Fruit fly (Drosophila melanogaster) whole organism, embryonic: ENCODE measurements around the gene Pdh.

Experiments
- Blimp-1 ChIP-seq: fragments of 200-800 bp; sonication (Bioruptor generic); optimal IDR thresholded peaks from 3 replicates; lab custom pipeline; 2018; ENCODE audit warnings: missing biosample characterization, missing genetic modification characterization, mild to moderate bottlenecking, moderate library complexity, missing genetic modification reagents
- CG10979 ChIP-seq: fragments of 200-800 bp; sonication (Bioruptor generic); optimal IDR thresholded peaks from 2 replicates; lab custom pipeline; 2018; ENCODE audit warnings: missing biosample characterization, mild to moderate bottlenecking, missing genetic modification characterization, moderate library complexity
- CG12659 ChIP-seq: fragments of 200-800 bp; sonication (Bioruptor generic); optimal IDR thresholded peaks from 3 replicates; lab custom pipeline; 2017; ENCODE audit warnings: mild to moderate bottlenecking, missing biosample characterization, missing genetic modification reagents, missing genetic modification characterization
- CG12769 ChIP-seq: fragments of 200-800 bp; sonication (Bioruptor generic); optimal IDR thresholded peaks from 2 replicates; lab custom pipeline; 2019; ENCODE audit warnings: missing biosample characterization, mild to moderate bottlenecking, missing genetic modification characterization, moderate library complexity
- CG14441 ChIP-seq: fragments of 200-800 bp; sonication (Bioruptor generic); IDR thresholded peaks from 2 replicates; pipeline ENCODE4 v1.3.6; 2022; ENCODE audit warnings: missing biosample characterization, missing genetic modification characterization
- CG14710 ChIP-seq: fragments of 200-800 bp; sonication (Bioruptor generic); optimal IDR thresholded peaks from 3 replicates; lab custom pipeline; 2019; ENCODE audit warnings: missing biosample characterization, mild to moderate bottlenecking, missing genetic modification characterization, moderate library complexity
- CG15269 ChIP-seq: fragments of 200-800 bp; sonication (Bioruptor generic); optimal IDR thresholded peaks from 2 replicates; lab custom pipeline; 2018; ENCODE audit warnings: missing biosample characterization, mild to moderate bottlenecking, missing genetic modification characterization, moderate library complexity
- CG17361 ChIP-seq: fragments of 200-800 bp; sonication (Bioruptor generic); IDR thresholded peaks from 3 replicates; pipeline ENCODE4 v1.3.6; 2022; ENCODE audit warnings: missing biosample characterization, missing genetic modification characterization
- CG17385 ChIP-seq: fragments of 200-800 bp; sonication (Bioruptor generic); optimal IDR thresholded peaks from 3 replicates; lab custom pipeline; 2018; ENCODE audit warnings: missing biosample characterization, mild to moderate bottlenecking, missing genetic modification characterization
- CG17612 ChIP-seq: fragments of 200-800 bp; sonication (Bioruptor generic); IDR thresholded peaks from 2 replicates; pipeline ENCODE4 v1.3.6; 2022; ENCODE audit warnings: missing biosample characterization, missing genetic modification characterization
- CG18262 ChIP-seq: fragments of 200-800 bp; optimal IDR thresholded peaks from 3 replicates; lab custom pipeline; 2019; ENCODE audit warnings: missing biosample characterization, mild to moderate bottlenecking, missing genetic modification characterization, moderate library complexity
- CG2712 ChIP-seq: fragments of 200-800 bp; optimal IDR thresholded peaks from 3 replicates; lab custom pipeline; 2019; ENCODE audit warnings: missing biosample characterization, mild to moderate bottlenecking, missing genetic modification characterization, moderate library complexity
- CG31441 ChIP-seq: fragments of 200-800 bp; sonication (Bioruptor generic); IDR thresholded peaks from 2 replicates; pipeline ENCODE4 v1.3.6; 2022; ENCODE audit warnings: missing biosample characterization, missing genetic modification characterization
- CG32772 ChIP-seq: fragments of 200-800 bp; sonication (Bioruptor generic); IDR thresholded peaks from 2 replicates; pipeline ENCODE4 v1.3.6; 2022; ENCODE audit warnings: missing biosample characterization, missing genetic modification characterization
- CG4404 ChIP-seq: fragments of 200-800 bp; sonication (Bioruptor generic); IDR thresholded peaks from 2 replicates; pipeline ENCODE4 v1.3.6; 2022; ENCODE audit warnings: missing biosample characterization, missing genetic modification characterization
- CG6689 ChIP-seq: fragments of 200-800 bp; sonication (Bioruptor generic); IDR thresholded peaks from 2 replicates; pipeline ENCODE4 v1.3.6; 2022; ENCODE audit warnings: missing biosample characterization, missing genetic modification characterization
- CG7839 ChIP-seq: fragments of 200-800 bp; sonication (Bioruptor generic); optimal IDR thresholded peaks from 3 replicates; lab custom pipeline; 2018; ENCODE audit warnings: missing biosample characterization, mild to moderate bottlenecking, missing genetic modification characterization, moderate library complexity
- CG9727 ChIP-seq: fragments of 200-800 bp; sonication (Bioruptor generic); optimal IDR thresholded peaks from 3 replicates; lab custom pipeline; 2017; ENCODE audit warnings: missing biosample characterization, mild to moderate bottlenecking, missing genetic modification characterization
- CoRest ChIP-seq: fragments of 200-800 bp; sonication (Bioruptor generic); optimal IDR thresholded peaks from 3 replicates; lab custom pipeline; 2018; ENCODE audit warnings: missing biosample characterization, mild to moderate bottlenecking, missing genetic modification characterization, moderate library complexity
- D19B ChIP-seq: fragments of 200-800 bp; sonication (Bioruptor generic); optimal IDR thresholded peaks from 2 replicates; lab custom pipeline; 2017; ENCODE audit warnings: missing biosample characterization, mild to moderate bottlenecking, missing genetic modification characterization
- E2f1 ChIP-seq: fragments of 200-800 bp; sonication (Bioruptor generic); IDR thresholded peaks from 2 replicates; pipeline ENCODE4 v1.3.6; 2022; ENCODE audit warnings: missing biosample characterization, missing genetic modification characterization
- Fer3 ChIP-seq: fragments of 200-800 bp; sonication (Bioruptor generic); optimal IDR thresholded peaks from 2 replicates; lab custom pipeline; 2018; ENCODE audit warnings: missing biosample characterization, mild to moderate bottlenecking, missing genetic modification characterization, moderate library complexity
- Hr51 ChIP-seq, 2 experiments: fragments of 200-800 bp; sonication (Bioruptor generic); optimal IDR thresholded peaks; 2 replicates in 1 of 2; 3 replicates in 1 of 2; lab custom pipeline; 2016 to 2018; ENCODE audit warnings: missing biosample characterization in 2 of 2, missing genetic modification characterization in 2 of 2, mild to moderate bottlenecking in 1 of 2, moderate library complexity in 1 of 2
- Meics ChIP-seq: fragments of 200-800 bp; sonication (Bioruptor generic); optimal IDR thresholded peaks from 2 replicates; lab custom pipeline; 2017; ENCODE audit warnings: missing biosample characterization, mild to moderate bottlenecking, missing genetic modification characterization
- Ptx1 ChIP-seq: fragments of 200-800 bp; sonication (Bioruptor generic); IDR thresholded peaks from 2 replicates; pipeline ENCODE4 v1.3.6; 2022; ENCODE audit warnings: missing biosample characterization, missing genetic modification characterization
- Sox100B ChIP-seq: fragments of 200-800 bp; sonication (Bioruptor generic); optimal IDR thresholded peaks from 3 replicates; lab custom pipeline; 2018; ENCODE audit warnings: missing biosample characterization, mild to moderate bottlenecking, missing genetic modification characterization
- Sox102F ChIP-seq: fragments of 200-800 bp; sonication (Bioruptor generic); optimal IDR thresholded peaks from 2 replicates; lab custom pipeline; 2018; ENCODE audit warnings: missing biosample characterization, mild to moderate bottlenecking, missing genetic modification characterization, moderate library complexity
- ap ChIP-seq: fragments of 200-800 bp; sonication (Bioruptor generic); IDR thresholded peaks from 2 replicates; pipeline ENCODE4 v1.3.6; 2022; ENCODE audit warnings: missing biosample characterization, missing genetic modification characterization
- bcd ChIP-seq: fragments of 200-800 bp; sonication (Bioruptor generic); optimal IDR thresholded peaks from 2 replicates; lab custom pipeline; 2017; ENCODE audit warnings: missing biosample characterization, mild to moderate bottlenecking, missing genetic modification characterization
- bsh ChIP-seq, 2 experiments: fragments of 200-800 bp; sonication (Bioruptor generic); optimal IDR thresholded peaks; 2 replicates each; lab custom pipeline; 2017 to 2018; ENCODE audit warnings: mild to moderate bottlenecking in 2 of 2, missing biosample characterization in 2 of 2, missing genetic modification characterization in 2 of 2, moderate library complexity in 1 of 2
- da ChIP-seq: fragments of 200-800 bp; sonication (Bioruptor generic); optimal IDR thresholded peaks from 2 replicates; lab custom pipeline; 2016; ENCODE audit warnings: missing biosample characterization, missing genetic modification characterization
- dmrt99B ChIP-seq: fragments of 200-800 bp; sonication (Bioruptor generic); optimal IDR thresholded peaks from 2 replicates; lab custom pipeline; 2018; ENCODE audit warnings: missing biosample characterization, mild to moderate bottlenecking, missing genetic modification characterization, moderate library complexity
- ewg ChIP-seq: fragments of 200-800 bp; sonication (Bioruptor generic); optimal IDR thresholded peaks from 3 replicates; lab custom pipeline; 2017; ENCODE audit warnings: mild to moderate bottlenecking, missing biosample characterization, missing genetic modification reagents, missing genetic modification characterization
- eyg ChIP-seq: fragments of 200-800 bp; sonication (Bioruptor generic); optimal IDR thresholded peaks from 3 replicates; lab custom pipeline; 2016; ENCODE audit warnings: missing biosample characterization, missing genetic modification characterization
- fd96Cb ChIP-seq: fragments of 200-800 bp; sonication (Bioruptor generic); optimal IDR thresholded peaks from 2 replicates; lab custom pipeline; 2018; ENCODE audit warnings: missing biosample characterization, mild to moderate bottlenecking, missing genetic modification characterization, moderate library complexity
- gem ChIP-seq: fragments of 200-800 bp; sonication (Bioruptor generic); optimal IDR thresholded peaks from 2 replicates; lab custom pipeline; 2019; ENCODE audit warnings: missing biosample characterization, mild to moderate bottlenecking, missing genetic modification characterization, moderate library complexity
- gro ChIP-seq: fragments of 200-800 bp; sonication (Bioruptor generic); optimal IDR thresholded peaks from 2 replicates; lab custom pipeline; 2016; ENCODE audit warnings: missing biosample characterization, missing genetic modification characterization
- hkb ChIP-seq, 2 experiments: fragments of 200-800 bp in 1 of 2; fragments of >200 bp in 1 of 2; sonication (Bioruptor generic) in 1 of 2; IDR thresholded peaks in 1 of 2; optimal IDR thresholded peaks in 1 of 2; 2 replicates each; pipeline versions ENCODE4 v1.3.6 to Lab custom; 2017 to 2022; ENCODE audit warnings: missing biosample characterization in 1 of 2, missing genetic modification characterization in 1 of 2
- nerfin-1 ChIP-seq: fragments of 200-800 bp; sonication (Bioruptor generic); optimal IDR thresholded peaks from 3 replicates; lab custom pipeline; 2019; ENCODE audit warnings: missing biosample characterization, mild to moderate bottlenecking, missing genetic modification characterization, moderate library complexity
- pan ChIP-seq, 4 experiments: fragments of >200 bp in 3 of 4; fragments of 200-800 bp in 1 of 4; sonication (Bioruptor generic) in 1 of 4; optimal IDR thresholded peaks in 3 of 4; IDR thresholded peaks in 1 of 4; 2 replicates each; pipeline versions ENCODE4 v1.3.6 to Lab custom; 2017 to 2022; ENCODE audit warnings: missing biosample characterization in 2 of 4, missing genetic modification characterization in 2 of 4, mixed read lengths in 1 of 4
- pb ChIP-seq: fragments of 200-800 bp; sonication (Bioruptor generic); optimal IDR thresholded peaks from 3 replicates; lab custom pipeline; 2016; ENCODE audit warnings: missing biosample characterization, missing genetic modification characterization
- pfk ChIP-seq: fragments of 200-800 bp; sonication (Bioruptor generic); optimal IDR thresholded peaks from 2 replicates; lab custom pipeline; 2018; ENCODE audit warnings: missing biosample characterization, mild to moderate bottlenecking, missing genetic modification characterization, moderate library complexity
- phol ChIP-seq: fragments of 200-800 bp; sonication (Bioruptor generic); optimal IDR thresholded peaks from 3 replicates; lab custom pipeline; 2018; ENCODE audit warnings: missing biosample characterization, mild to moderate bottlenecking, missing genetic modification characterization, moderate library complexity
- salm ChIP-seq: fragments of 200-800 bp; sonication (Bioruptor generic); optimal IDR thresholded peaks from 2 replicates; lab custom pipeline; 2018; ENCODE audit warnings: missing biosample characterization, mild to moderate bottlenecking, missing genetic modification characterization
- trem ChIP-seq: fragments of 200-800 bp; optimal IDR thresholded peaks from 3 replicates; lab custom pipeline; 2019; ENCODE audit warnings: missing biosample characterization, mild to moderate bottlenecking, missing genetic modification characterization, moderate library complexity
- unpg ChIP-seq: fragments of 200-800 bp; sonication (Bioruptor generic); optimal IDR thresholded peaks from 3 replicates; lab custom pipeline; 2018; ENCODE audit warnings: missing biosample characterization, mild to moderate bottlenecking, missing genetic modification characterization, moderate library complexity
- zfh1 ChIP-seq: fragments of 200-800 bp; sonication (Bioruptor generic); IDR thresholded peaks from 3 replicates; pipeline ENCODE4 v1.3.6; 2022; ENCODE audit warnings: missing biosample characterization, missing genetic modification characterization

Gene Pdh

dm6 chr3L:16392874-16393273, 38.8 kb upstream of the Pdh start (continued):
- TF ChIP-seq CG14441 (GFP tag; lab: Robert Waterston, UW) = peak; percentile 27; the same call in 1 of the 2 replicates
- TF ChIP-seq ap (GFP tag; lab: Robert Waterston, UW) = no peak
- peak; percentile 40 for TF ChIP-seq CG7839 (tag; lab: Kevin White, UChicago)
- TF ChIP-seq fd96Cb (tag; lab: Kevin White, UChicago) = peak; percentile 12
- TF ChIP-seq pfk (GFP tag; lab: Kevin White, UChicago) = no peak
- TF ChIP-seq pb (GFP tag; lab: Kevin White, UChicago) = no peak
- 0 out of 2 replicates have a peak, but pooled peaks have one; percentile 22 for TF ChIP-seq Ptx1 (GFP tag; lab: Robert Waterston, UW)
- peak; percentile 13 for TF ChIP-seq CG17385 (GFP tag; lab: Kevin White, UChicago)
- TF ChIP-seq CG31441 (GFP tag; lab: Robert Waterston, UW) = peak; percentile 43; the same call in 1 of the 2 replicates
- peak; percentile 20 for TF ChIP-seq unpg (GFP tag; lab: Kevin White, UChicago)
- TF ChIP-seq CG9727 (GFP tag; lab: Kevin White, UChicago) = peak; percentile 30
- no peak for TF ChIP-seq hkb (optimal IDR thresholded peaks at IDR 0.05; lab: Kevin White, UChicago)
- TF ChIP-seq hkb (GFP tag; IDR thresholded peaks at IDR 0.05; lab: Robert Waterston, UW) = 0 out of 2 replicates have a peak, but pooled peaks have one; percentile 13
- peak; percentile 9 for TF ChIP-seq CG12659 (GFP tag; lab: Kevin White, UChicago)
- peak; percentile 50; the same call in 1 of the 2 replicates for TF ChIP-seq CG17612 (GFP tag; lab: Robert Waterston, UW)
- TF ChIP-seq CG4404 (GFP tag; lab: Robert Waterston, UW) = no peak
- TF ChIP-seq CG18262 (tag; lab: Kevin White, UChicago) = peak; percentile 24
- peak; percentile 29 for TF ChIP-seq Sox100B (GFP tag; lab: Kevin White, UChicago)
- TF ChIP-seq dmrt99B (tag; lab: Kevin White, UChicago) = peak; percentile 45
- no peak for TF ChIP-seq zfh1
- no peak for TF ChIP-seq salm (tag; lab: Kevin White, UChicago)
- peak; percentile 51 for TF ChIP-seq CG15269 (tag; lab: Kevin White, UChicago)
- peak; percentile 8 for TF ChIP-seq CG14710 (tag; lab: Kevin White, UChicago)
- TF ChIP-seq da = no peak
- peak; percentile 10 for TF ChIP-seq trem (tag; lab: Kevin White, UChicago)
- no peak for TF ChIP-seq ewg (GFP tag; lab: Kevin White, UChicago)
- TF ChIP-seq Sox102F (GFP tag; lab: Kevin White, UChicago) = peak; percentile 23
- peak; percentile 59 for TF ChIP-seq gem
- TF ChIP-seq Meics = peak; percentile 47
- TF ChIP-seq gro (GFP tag; lab: Kevin White, UChicago) = no peak
- peak; percentile 27 for TF ChIP-seq CG2712 (tag; lab: Kevin White, UChicago)
- peak; percentile 0 for TF ChIP-seq Fer3
- TF ChIP-seq nerfin-1 = peak; percentile 17
- 0 out of 2 replicates have a peak, but pooled peaks have one; percentile 12 for TF ChIP-seq E2f1 (GFP tag; lab: Robert Waterston, UW)
- peak; percentile 10 for TF ChIP-seq bcd (GFP tag; lab: Kevin White, UChicago)
- TF ChIP-seq CG17361 = peak; percentile 61; the same call in 2 of the 3 replicates
- peak in 1 of 2 experiments; percentile 30 for TF ChIP-seq Hr51 (GFP tag; optimal IDR thresholded peaks at IDR 0.05; lab: Kevin White, UChicago)
- TF ChIP-seq CG32772 (GFP tag; lab: Robert Waterston, UW) = 0 out of 2 replicates have a peak, but pooled peaks have one; percentile 29
- TF ChIP-seq pan (optimal IDR thresholded peaks at IDR 0.05; lab: Kevin White, UChicago) = no peak
- TF ChIP-seq pan (GFP tag; optimal IDR thresholded peaks at IDR 0.05 in 1 of 2, IDR thresholded peaks at IDR 0.05 in 1 of 2) = peak in 1 of 2 experiments; percentile 31
- TF ChIP-seq Blimp-1 (GFP tag; lab: Kevin White, UChicago) = peak; percentile 5
- TF ChIP-seq D19B (GFP tag; lab: Kevin White, UChicago) = no peak
- TF ChIP-seq CG10979 = peak; percentile 37
- peak in 1 of 2 experiments; percentile 9 for TF ChIP-seq bsh (GFP tag; optimal IDR thresholded peaks at IDR 0.05; lab: Kevin White, UChicago)
- no peak for TF ChIP-seq eyg (GFP tag; lab: Kevin White, UChicago)
- TF ChIP-seq CoRest = peak; percentile 16
- peak; percentile 17; the same call in 1 of the 2 replicates for TF ChIP-seq CG6689 (GFP tag; lab: Robert Waterston, UW)
- TF ChIP-seq CG12769 = no peak
- peak; percentile 61 for TF ChIP-seq phol (tag; lab: Kevin White, UChicago)
- TF ChIP-seq, all 482 proteins: peak for 48
